Fruit fly (Drosophila melanogaster) whole organism, embryonic: ENCODE results near the gene CenB1A.
A peak's percentile ranks its signal among the peaks of the same experiment; 100 is the strongest.

Source experiments
- ATbp ChIP-seq: fragments of 200-800 bp; sonication (Bioruptor generic); optimal IDR thresholded peaks from 2 replicates; lab custom pipeline; 2017; ENCODE audit warnings: missing biosample characterization, mild to moderate bottlenecking, missing genetic modification characterization, missing genetic modification reagents
- Abd-B ChIP-seq: fragments of 200-800 bp; sonication (Bioruptor generic); optimal IDR thresholded peaks from 2 replicates; lab custom pipeline; 2018; ENCODE audit warnings: missing biosample characterization, mild to moderate bottlenecking, missing genetic modification characterization, moderate library complexity
- Atf3 ChIP-seq: fragments of 200-800 bp; sonication (Bioruptor generic); optimal IDR thresholded peaks from 3 replicates; lab custom pipeline; 2016; ENCODE audit warnings: missing biosample characterization, missing genetic modification characterization
- Atf6 ChIP-seq: fragments of 200-800 bp; sonication (Bioruptor generic); IDR thresholded peaks from 2 replicates; pipeline ENCODE4 v1.3.6; 2022; ENCODE audit warnings: missing biosample characterization, missing genetic modification characterization
- Bdp1 ChIP-seq: fragments of 200-800 bp; sonication (Bioruptor generic); optimal IDR thresholded peaks from 3 replicates; lab custom pipeline; 2016; ENCODE audit warnings: missing biosample characterization, missing genetic modification characterization
- Blimp-1 ChIP-seq: fragments of 200-800 bp; sonication (Bioruptor generic); optimal IDR thresholded peaks from 3 replicates; lab custom pipeline; 2018; ENCODE audit warnings: missing biosample characterization, missing genetic modification characterization, mild to moderate bottlenecking, moderate library complexity, missing genetic modification reagents
- CG10543 ChIP-seq: fragments of 200-800 bp; sonication (Bioruptor generic); optimal IDR thresholded peaks from 3 replicates; lab custom pipeline; 2017; ENCODE audit warnings: missing biosample characterization, mild to moderate bottlenecking, missing genetic modification characterization, moderate library complexity
- CG12155 ChIP-seq: fragments of 200-800 bp; sonication (Bioruptor generic); optimal IDR thresholded peaks from 3 replicates; lab custom pipeline; 2016; ENCODE audit warnings: missing biosample characterization, missing genetic modification characterization
- CG15601 ChIP-seq: fragments of 200-800 bp; sonication (Bioruptor generic); optimal IDR thresholded peaks from 3 replicates; lab custom pipeline; 2019; ENCODE audit warnings: missing biosample characterization, mild to moderate bottlenecking, missing genetic modification characterization, moderate library complexity
- CG17359 ChIP-seq: fragments of 200-800 bp; sonication (Bioruptor generic); optimal IDR thresholded peaks from 3 replicates; lab custom pipeline; 2018; ENCODE audit warnings: missing biosample characterization, mild to moderate bottlenecking, missing genetic modification characterization, moderate library complexity
- CG30403 ChIP-seq: fragments of 200-800 bp; sonication (Bioruptor generic); optimal IDR thresholded peaks from 3 replicates; lab custom pipeline; 2016; ENCODE audit warnings: missing biosample characterization, missing genetic modification characterization
- CG30431 ChIP-seq: fragments of 200-800 bp; sonication (Bioruptor generic); optimal IDR thresholded peaks from 2 replicates; lab custom pipeline; 2017; ENCODE audit warnings: missing biosample characterization, missing genetic modification characterization
- CG3065 ChIP-seq: fragments of 200-800 bp; sonication (Bioruptor generic); optimal IDR thresholded peaks from 2 replicates; lab custom pipeline; 2016; ENCODE audit warnings: missing biosample characterization, missing genetic modification characterization
- CG32767 ChIP-seq: fragments of 200-800 bp; sonication (Bioruptor generic); IDR thresholded peaks from 2 replicates; pipeline ENCODE4 v1.3.6; 2022; ENCODE audit warnings: missing biosample characterization, missing genetic modification characterization
- CG33557 ChIP-seq: fragments of 200-800 bp; sonication (Bioruptor generic); optimal IDR thresholded peaks from 2 replicates; lab custom pipeline; 2019; ENCODE audit warnings: missing biosample characterization, mild to moderate bottlenecking, missing genetic modification characterization, moderate library complexity
- CG3407 ChIP-seq: fragments of 200-800 bp; sonication (Bioruptor generic); optimal IDR thresholded peaks from 2 replicates; lab custom pipeline; 2018; ENCODE audit warnings: missing biosample characterization, mild to moderate bottlenecking, missing genetic modification characterization
- CG4360 ChIP-seq: fragments of 200-800 bp; sonication (Bioruptor generic); IDR thresholded peaks from 2 replicates; pipeline ENCODE4 v1.3.6; 2022; ENCODE audit warnings: missing biosample characterization, missing genetic modification characterization
- CG7556 ChIP-seq: fragments of 200-800 bp; sonication (Bioruptor generic); optimal IDR thresholded peaks from 2 replicates; lab custom pipeline; 2017; ENCODE audit warnings: missing biosample characterization, mild to moderate bottlenecking, missing genetic modification characterization
- CG8388 ChIP-seq: fragments of 200-800 bp; sonication (Bioruptor generic); optimal IDR thresholded peaks from 2 replicates; lab custom pipeline; 2019; ENCODE audit warnings: missing biosample characterization, mild to moderate bottlenecking, missing genetic modification characterization, moderate library complexity
- CG8944 ChIP-seq: fragments of 200-800 bp; sonication (Bioruptor generic); optimal IDR thresholded peaks from 3 replicates; lab custom pipeline; 2016; ENCODE audit warnings: missing biosample characterization, missing genetic modification characterization
- D19A ChIP-seq: fragments of 200-800 bp; optimal IDR thresholded peaks from 3 replicates; lab custom pipeline; 2019; ENCODE audit warnings: missing biosample characterization, mild to moderate bottlenecking, missing genetic modification characterization, moderate library complexity
- Dfd ChIP-seq, 2 experiments: fragments of >200 bp; optimal IDR thresholded peaks; 2 replicates each; lab custom pipeline; 2017; ENCODE audit warnings: missing biosample characterization in 2 of 2, missing genetic modification characterization in 2 of 2
- Eip74EF ChIP-seq, 2 experiments: fragments of 200-800 bp in 1 of 2; fragments of >200 bp in 1 of 2; sonication (Bioruptor generic) in 1 of 2; optimal IDR thresholded peaks; 2 replicates each; lab custom pipeline; 2017 to 2019; ENCODE audit warnings: missing biosample characterization in 2 of 2, missing genetic modification characterization in 2 of 2, mild to moderate bottlenecking in 1 of 2, moderate library complexity in 1 of 2
- Elba2 ChIP-seq: fragments of 200-800 bp; sonication (Bioruptor generic); optimal IDR thresholded peaks from 3 replicates; lab custom pipeline; 2016; ENCODE audit warnings: missing biosample characterization, missing genetic modification characterization
- H15 ChIP-seq: fragments of 200-800 bp; sonication (Bioruptor generic); IDR thresholded peaks from 3 replicates; pipeline ENCODE4 v1.3.6; 2022; ENCODE audit warnings: missing biosample characterization, missing genetic modification characterization
- HLH4C ChIP-seq: fragments of 200-800 bp; sonication (Bioruptor generic); IDR thresholded peaks from 3 replicates; pipeline ENCODE4 v1.3.6; 2022; ENCODE audit warnings: missing biosample characterization, missing genetic modification characterization; ENCODE audit not compliant: partially characterized antibody
- HLHmδ ChIP-seq: fragments of 200-800 bp; sonication (Bioruptor generic); optimal IDR thresholded peaks from 2 replicates; lab custom pipeline; 2018; ENCODE audit warnings: missing biosample characterization, mild to moderate bottlenecking, missing genetic modification characterization, moderate library complexity
- MBD-R2 ChIP-seq: fragments of 200-800 bp; sonication (Bioruptor generic); IDR thresholded peaks from 2 replicates; pipeline ENCODE4 v1.3.6; 2022; ENCODE audit warnings: missing biosample characterization, missing genetic modification characterization
- Oli ChIP-seq: fragments of 200-800 bp; sonication (Bioruptor generic); optimal IDR thresholded peaks from 2 replicates; lab custom pipeline; 2018; ENCODE audit warnings: missing biosample characterization, mild to moderate bottlenecking, missing genetic modification characterization, moderate library complexity
- Ravus ChIP-seq: fragments of 200-800 bp; sonication (Bioruptor generic); IDR thresholded peaks from 2 replicates; pipeline ENCODE4 v1.3.6; 2022; ENCODE audit warnings: missing biosample characterization, missing genetic modification characterization
- Sry-δ ChIP-seq: fragments of 200-800 bp; sonication (Bioruptor generic); optimal IDR thresholded peaks from 2 replicates; lab custom pipeline; 2016; ENCODE audit warnings: missing biosample characterization, missing genetic modification characterization
- Ssrp ChIP-seq: fragments of 200-800 bp; sonication (Bioruptor generic); optimal IDR thresholded peaks from 2 replicates; lab custom pipeline; 2018; ENCODE audit warnings: missing biosample characterization, mild to moderate bottlenecking, missing genetic modification characterization, moderate library complexity
- ato ChIP-seq: fragments of 200-800 bp; sonication (Bioruptor generic); IDR thresholded peaks from 2 replicates; pipeline ENCODE4 v1.3.6; 2022; ENCODE audit warnings: missing biosample characterization, missing genetic modification characterization; ENCODE audit not compliant: partially characterized antibody
- btn ChIP-seq: fragments of 200-800 bp; sonication (Bioruptor generic); optimal IDR thresholded peaks from 2 replicates; lab custom pipeline; 2016; ENCODE audit warnings: missing biosample characterization, missing genetic modification characterization
- chm ChIP-seq: fragments of 200-800 bp; sonication (Bioruptor generic); IDR thresholded peaks from 2 replicates; pipeline ENCODE4 v1.3.6; 2022; ENCODE audit warnings: missing biosample characterization, missing genetic modification characterization
- dati ChIP-seq: fragments of 200-800 bp; sonication (Bioruptor generic); IDR thresholded peaks from 2 replicates; pipeline ENCODE4 v1.3.6; 2022; ENCODE audit warnings: missing biosample characterization, missing genetic modification characterization
- fd64A ChIP-seq: fragments of 200-800 bp; sonication (Bioruptor generic); optimal IDR thresholded peaks from 3 replicates; lab custom pipeline; 2018; ENCODE audit warnings: missing biosample characterization, mild to moderate bottlenecking, missing genetic modification characterization
- gcm ChIP-seq: fragments of 200-800 bp; sonication (Bioruptor generic); optimal IDR thresholded peaks from 2 replicates; lab custom pipeline; 2019; ENCODE audit warnings: missing biosample characterization, mild to moderate bottlenecking, missing genetic modification characterization, moderate library complexity
- gt ChIP-seq: fragments of 200-800 bp; sonication (Bioruptor generic); IDR thresholded peaks from 2 replicates; pipeline ENCODE4 v1.3.6; 2022; ENCODE audit warnings: missing biosample characterization, missing genetic modification characterization
- hbn ChIP-seq: fragments of 200-800 bp; sonication (Bioruptor generic); IDR thresholded peaks from 2 replicates; pipeline ENCODE4 v1.3.6; 2022; ENCODE audit warnings: missing biosample characterization, missing genetic modification characterization; ENCODE audit not compliant: partially characterized antibody
- insv ChIP-seq, 2 experiments: fragments of 200-800 bp; sonication (Bioruptor generic); optimal IDR thresholded peaks; 3 replicates each; lab custom pipeline; 2016 to 2018; ENCODE audit warnings: missing biosample characterization in 2 of 2, missing genetic modification characterization in 2 of 2
- lov ChIP-seq, 2 experiments: fragments of 200-800 bp in 1 of 2; fragments of >200 bp in 1 of 2; sonication (Bioruptor generic) in 1 of 2; IDR thresholded peaks in 1 of 2; optimal IDR thresholded peaks in 1 of 2; 2 replicates in 1 of 2; 3 replicates in 1 of 2; pipeline versions ENCODE4 v1.3.6 to Lab custom; 2017 to 2022; ENCODE audit warnings: missing biosample characterization in 1 of 2, missing genetic modification characterization in 1 of 2
- org-1 ChIP-seq: fragments of 200-800 bp; sonication (Bioruptor generic); optimal IDR thresholded peaks from 2 replicates; lab custom pipeline; 2017; ENCODE audit warnings: missing biosample characterization, missing genetic modification characterization
- pros ChIP-seq: fragments of 200-800 bp; sonication (Bioruptor generic); optimal IDR thresholded peaks from 3 replicates; lab custom pipeline; 2019; ENCODE audit warnings: missing biosample characterization, mild to moderate bottlenecking, missing genetic modification characterization, moderate library complexity
- ranshi ChIP-seq: fragments of 200-800 bp; sonication (Bioruptor generic); IDR thresholded peaks from 2 replicates; pipeline ENCODE4 v1.3.6; 2022; ENCODE audit warnings: missing biosample characterization, missing genetic modification characterization
- scrt ChIP-seq: fragments of 200-800 bp; sonication (Bioruptor generic); optimal IDR thresholded peaks from 2 replicates; lab custom pipeline; 2018; ENCODE audit warnings: missing biosample characterization, mild to moderate bottlenecking, missing genetic modification characterization, moderate library complexity
- shn ChIP-seq: fragments of 200-800 bp; sonication (Bioruptor generic); optimal IDR thresholded peaks from 3 replicates; lab custom pipeline; 2016; ENCODE audit warnings: missing biosample characterization, missing genetic modification characterization
- stwl ChIP-seq: fragments of 200-800 bp; sonication (Bioruptor generic); optimal IDR thresholded peaks from 3 replicates; lab custom pipeline; 2018; ENCODE audit warnings: missing biosample characterization, mild to moderate bottlenecking, missing genetic modification characterization, moderate library complexity
- toy ChIP-seq: fragments of 200-800 bp; sonication (Bioruptor generic); IDR thresholded peaks from 2 replicates; pipeline ENCODE4 v1.3.6; 2022; ENCODE audit warnings: missing biosample characterization, missing genetic modification characterization
- ttk ChIP-seq: fragments of 200-800 bp; sonication (Bioruptor generic); IDR thresholded peaks from 2 replicates; pipeline ENCODE4 v2.1.2; 2022; ENCODE audit warnings: missing biosample characterization, missing genetic modification characterization
- unpg ChIP-seq: fragments of 200-800 bp; sonication (Bioruptor generic); optimal IDR thresholded peaks from 3 replicates; lab custom pipeline; 2018; ENCODE audit warnings: missing biosample characterization, mild to moderate bottlenecking, missing genetic modification characterization, moderate library complexity

The CenB1A gene

dm6 chr3R:23134690-23135089 lies 16.5 kb downstream of the CenB1A start (continued):
- TF ChIP-seq CG10543 (GFP tag; lab: Kevin White, UChicago) (peak; percentile 20), Sry-δ (GFP tag; lab: Kevin White, UChicago) (no peak), ttk (GFP tag; lab: Robert Waterston, UW) (no peak), CG12155 (no peak), CG15601 (tag; lab: Kevin White, UChicago) (no peak), toy (GFP tag; lab: Robert Waterston, UW) (no peak), dati (no peak), Bdp1 (GFP tag; lab: Kevin White, UChicago) (no peak), org-1 (GFP tag; lab: Kevin White, UChicago) (no peak), chm (GFP tag; lab: Robert Waterston, UW) (no peak), scrt (GFP tag; lab: Kevin White, UChicago) (no peak), unpg (no peak), CG30431 (GFP tag; lab: Kevin White, UChicago) (no peak), CG3065 (no peak), gcm (GFP tag; lab: Kevin White, UChicago) (no peak), HLHmδ (peak; percentile 47), CG4360 (GFP tag; lab: Robert Waterston, UW) (no peak), CG3407 (peak; percentile 0), hbn (GFP tag; lab: Robert Waterston, UW) (no peak), ato (GFP tag; lab: Robert Waterston, UW) (no peak), Dfd (GFP tag; optimal IDR thresholded peaks at IDR 0.05; lab: Kevin White, UChicago) (no peak), CG33557 (peak; percentile 53), ranshi (GFP tag; lab: Robert Waterston, UW) (no peak), Ravus (GFP tag; lab: Robert Waterston, UW) (no peak), MBD-R2 (GFP tag; lab: Robert Waterston, UW) (no peak), Elba2 (no peak), Oli (tag; lab: Kevin White, UChicago) (no peak), lov (optimal IDR thresholded peaks at IDR 0.05; lab: Kevin White, UChicago) (no peak), lov (GFP tag; IDR thresholded peaks at IDR 0.05; lab: Robert Waterston, UW) (no peak), CG17359 (peak; percentile 16), gt (GFP tag; lab: Robert Waterston, UW) (no peak), CG8944 (GFP tag; lab: Kevin White, UChicago) (no peak), CG7556 (GFP tag; lab: Kevin White, UChicago) (no peak), CG8388 (no peak), H15 (GFP tag; lab: Robert Waterston, UW) (no peak), fd64A (GFP tag; lab: Kevin White, UChicago) (peak; percentile 42), stwl (tag; lab: Kevin White, UChicago) (no peak), HLH4C (GFP tag; lab: Robert Waterston, UW) (no peak), ATbp (GFP tag; lab: Kevin White, UChicago) (peak; percentile 37), Abd-B (GFP tag; lab: Kevin White, UChicago) (no peak), pros (GFP tag; lab: Kevin White, UChicago) (peak; percentile 1), D19A (no peak), Atf3 (GFP tag; lab: Kevin White, UChicago) (no peak), Eip74EF (GFP tag; optimal IDR thresholded peaks at IDR 0.05; lab: Kevin White, UChicago) (no peak), Atf6 (no peak), shn (GFP tag; lab: Kevin White, UChicago) (no peak), Blimp-1 (GFP tag; lab: Kevin White, UChicago) (no peak), CG32767 (peak; percentile 32; the same call in 1 of the 2 replicates), insv (GFP tag; optimal IDR thresholded peaks at IDR 0.05; lab: Kevin White, UChicago) (no peak), CG30403 (GFP tag; lab: Kevin White, UChicago) (no peak), btn (GFP tag; lab: Kevin White, UChicago) (peak; percentile 12), Ssrp (no peak)
